Worm (Caenorhabditis elegans) whole organism, L2 larva: ENCODE data around the gene Y45G5AL.1.

ENCODE experiments used
- ama-1 ChIP-seq: fragments of 150-350 bp; optimal IDR thresholded peaks from 2 replicates; lab custom pipeline; 2018; ENCODE audit warnings: inconsistent platforms
- egl-27 ChIP-seq: sonication (generic microtip); optimal IDR thresholded peaks from 3 replicates; lab custom pipeline; 2017; ENCODE audit warnings: missing biosample characterization, missing genetic modification reagents, missing genetic modification characterization
- elt-1 ChIP-seq: fragments of 150-350 bp; optimal IDR thresholded peaks from 2 replicates; lab custom pipeline; 2014; ENCODE audit warnings: missing biosample characterization, missing genetic modification characterization
- skn-1 ChIP-seq: sonication (generic microtip); optimal IDR thresholded peaks from 2 replicates; lab custom pipeline; 2017; ENCODE audit warnings: missing biosample characterization, missing genetic modification characterization
- snpc-4 ChIP-seq: fragments of 150-350 bp; optimal IDR thresholded peaks from 2 replicates; lab custom pipeline; 2014; ENCODE audit warnings: missing biosample characterization, missing genetic modification characterization
- unc-39 ChIP-seq: fragments of 150-350 bp; optimal IDR thresholded peaks from 2 replicates; lab custom pipeline; 2014; ENCODE audit warnings: missing biosample characterization, missing genetic modification characterization
- ztf-11 ChIP-seq: sonication (generic microtip); optimal IDR thresholded peaks from 2 replicates; lab custom pipeline; 2017; ENCODE audit warnings: missing biosample characterization, missing genetic modification characterization

DNA sequence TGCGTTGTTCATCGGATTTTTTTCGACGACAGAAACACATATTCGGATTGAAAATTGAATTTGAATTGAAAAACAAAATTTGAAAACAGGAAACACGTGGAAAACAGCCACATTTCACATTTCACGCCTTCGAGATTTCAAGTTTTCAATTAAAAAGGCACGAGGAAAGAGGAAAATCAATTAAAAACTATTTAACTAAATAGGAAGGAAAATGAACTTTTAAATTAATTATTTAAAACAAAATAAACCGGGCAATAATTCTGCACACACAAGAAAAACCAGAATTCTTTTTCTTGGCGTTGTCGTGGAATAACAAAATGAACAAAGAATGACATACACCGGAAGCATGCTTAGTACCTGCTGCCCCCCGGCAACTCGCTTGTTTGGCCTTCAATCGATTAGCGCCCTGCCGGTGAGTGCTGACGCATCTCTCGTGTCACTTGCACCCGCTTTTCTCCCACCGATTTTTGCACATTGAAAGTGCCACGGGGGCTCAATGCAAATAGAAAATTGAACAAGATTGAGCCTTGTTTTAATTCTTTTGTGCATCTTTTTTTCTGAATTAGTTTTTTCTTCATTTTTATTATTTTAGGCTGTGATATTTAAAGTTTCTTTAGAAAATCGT is 50.4 kb downstream of the Y45G5AL.1 start, which contains the start of gene Y45G5AM.9:
- TF ChIP-seq ama-1 (lab: Kevin White, UChicago) (no peak), elt-1 (tag; lab: Kevin White, UChicago) (no peak), snpc-4 (tag; lab: Kevin White, UChicago) (peak; percentile 72), ztf-11 (tag; lab: Kevin White, UChicago) (no peak), egl-27 (tag; lab: Kevin White, UChicago) (peak; percentile 42), skn-1 (tag; lab: Kevin White, UChicago) (no peak), unc-39 (tag; lab: Kevin White, UChicago) (no peak)
